Worm (Caenorhabditis elegans) whole organism, young adult: ENCODE data around the gene gln-1.

ENCODE experiments used
- C17E4.6 ChIP-seq: fragments of 200-800 bp; sonication (Bioruptor generic); IDR thresholded peaks from 2 replicates; pipeline ENCODE4 v1.3.6; 2022; ENCODE audit warnings: missing genetic modification reagents, missing genetic modification characterization, missing compliant biosample characterization
- F10E7.11 ChIP-seq: sonication (generic microtip); optimal IDR thresholded peaks from 2 replicates; lab custom pipeline; 2017; ENCODE audit warnings: mild to moderate bottlenecking, missing genetic modification characterization, moderate library complexity, missing compliant biosample characterization
- F23B12.7 ChIP-seq: sonication (generic microtip); optimal IDR thresholded peaks from 2 replicates; lab custom pipeline; 2017; ENCODE audit warnings: missing genetic modification characterization, mild to moderate bottlenecking, missing compliant biosample characterization, antibody characterized with exemption, moderate library complexity; ENCODE audit not compliant: insufficient read depth
- F33H1.4 ChIP-seq: fragments of 200-800 bp; sonication (Bioruptor generic); IDR thresholded peaks from 2 replicates; pipeline ENCODE4 v1.3.6; 2022; ENCODE audit warnings: missing genetic modification reagents, missing genetic modification characterization, missing compliant biosample characterization
- F37B4.10 ChIP-seq: fragments of 200-800 bp; sonication (Bioruptor generic); IDR thresholded peaks from 2 replicates; pipeline ENCODE4 v1.3.6; 2022; ENCODE audit warnings: missing genetic modification characterization, missing compliant biosample characterization
- F39B2.1 ChIP-seq: fragments of 200-800 bp; sonication (Bioruptor generic); IDR thresholded peaks from 2 replicates; pipeline ENCODE4 v1.3.6; 2022; ENCODE audit warnings: missing genetic modification reagents, missing genetic modification characterization, missing compliant biosample characterization
- K11D2.4 ChIP-seq: fragments of 200-800 bp; sonication (Bioruptor generic); IDR thresholded peaks from 2 replicates; pipeline ENCODE4 v1.3.6; 2022; ENCODE audit warnings: missing genetic modification reagents, missing genetic modification characterization, missing compliant biosample characterization
- K12H6.12 ChIP-seq: fragments of 200-800 bp; sonication (Bioruptor generic); optimal IDR thresholded peaks from 2 replicates; lab custom pipeline; 2018; ENCODE audit warnings: mild to moderate bottlenecking, missing genetic modification characterization, missing compliant biosample characterization
- T26A5.8 ChIP-seq: sonication (generic microtip); optimal IDR thresholded peaks from 2 replicates; lab custom pipeline; 2016; ENCODE audit warnings: missing genetic modification characterization, missing compliant biosample characterization
- Y56A3A.18 ChIP-seq: fragments of 200-800 bp; sonication (Bioruptor generic); IDR thresholded peaks from 2 replicates; pipeline ENCODE4 v1.3.6; 2022; ENCODE audit warnings: missing genetic modification reagents, missing genetic modification characterization, missing compliant biosample characterization
- Y79H2A.3 ChIP-seq: fragments of 200-800 bp; sonication (Bioruptor generic); conservative IDR thresholded peaks from 2 replicates; pipeline ENCODE4 v1.3.6; 2022; ENCODE audit warnings: missing genetic modification reagents, missing genetic modification characterization, missing compliant biosample characterization
- Y95B8A.8 ChIP-seq: fragments of 200-800 bp; sonication (Bioruptor generic); IDR thresholded peaks from 2 replicates; pipeline ENCODE4 v1.3.6; 2022; ENCODE audit warnings: missing genetic modification reagents, missing genetic modification characterization, missing compliant biosample characterization
- atf-7 ChIP-seq: sonication (generic microtip); optimal IDR thresholded peaks from 2 replicates; lab custom pipeline; 2017; ENCODE audit warnings: mild to moderate bottlenecking, missing genetic modification characterization, missing compliant biosample characterization
- attf-3 ChIP-seq: fragments of 200-800 bp; sonication (Bioruptor generic); conservative IDR thresholded peaks from 2 replicates; pipeline ENCODE4 v1.3.6; 2022; ENCODE audit warnings: missing genetic modification reagents, missing genetic modification characterization, missing compliant biosample characterization
- attf-5 ChIP-seq: fragments of 200-800 bp; sonication (Bioruptor generic); optimal IDR thresholded peaks from 2 replicates; lab custom pipeline; 2018; ENCODE audit warnings: mild to moderate bottlenecking, missing genetic modification characterization, missing compliant biosample characterization
- ceh-27 ChIP-seq: fragments of 200-800 bp; sonication (Bioruptor generic); optimal IDR thresholded peaks from 2 replicates; lab custom pipeline; 2018; ENCODE audit warnings: mild to moderate bottlenecking, missing genetic modification characterization, moderate library complexity, missing compliant biosample characterization
- chd-7 ChIP-seq: sonication (generic microtip); optimal IDR thresholded peaks from 2 replicates; lab custom pipeline; 2016; ENCODE audit warnings: mild to moderate bottlenecking, missing genetic modification characterization, moderate library complexity, missing compliant biosample characterization
- die-1 ChIP-seq: sonication (generic microtip); optimal IDR thresholded peaks from 2 replicates; lab custom pipeline; 2016; ENCODE audit warnings: missing genotype, mild to moderate bottlenecking, missing genetic modification characterization, missing compliant biosample characterization
- egrh-3 ChIP-seq: fragments of 200-800 bp; sonication (Bioruptor generic); IDR thresholded peaks from 2 replicates; pipeline ENCODE4 v1.3.6; 2022; ENCODE audit warnings: missing genetic modification reagents, missing genetic modification characterization, missing compliant biosample characterization
- hmg-1.2 ChIP-seq: fragments of 200-800 bp; sonication (Bioruptor generic); IDR thresholded peaks from 2 replicates; pipeline ENCODE4 v1.3.6; 2022; ENCODE audit warnings: missing genetic modification reagents, missing genetic modification characterization, missing compliant biosample characterization
- hsf-1 ChIP-seq: fragments of 200-800 bp; sonication (Bioruptor generic); IDR thresholded peaks from 2 replicates; pipeline ENCODE4 v1.3.6; 2022; ENCODE audit warnings: missing genetic modification reagents, missing genetic modification characterization, missing compliant biosample characterization
- lin-40 ChIP-seq: sonication (generic microtip); optimal IDR thresholded peaks from 2 replicates; lab custom pipeline; 2016; ENCODE audit warnings: missing genetic modification characterization, mild to moderate bottlenecking, missing compliant biosample characterization, missing genotype, missing genetic modification reagents
- lin-54 ChIP-seq: fragments of 200-800 bp; sonication (Bioruptor generic); optimal IDR thresholded peaks from 2 replicates; lab custom pipeline; 2018; ENCODE audit warnings: mild to moderate bottlenecking, missing genetic modification characterization, missing compliant biosample characterization
- lsy-27 ChIP-seq: sonication (generic microtip); optimal IDR thresholded peaks from 2 replicates; lab custom pipeline; 2017; ENCODE audit warnings: missing genetic modification characterization, mild to moderate bottlenecking, missing compliant biosample characterization, antibody characterized with exemption, missing genotype, borderline replicate concordance; ENCODE audit not compliant: insufficient read depth
- madf-10 ChIP-seq: sonication (generic microtip); optimal IDR thresholded peaks from 2 replicates; lab custom pipeline; 2016; ENCODE audit warnings: mild to moderate bottlenecking, missing genetic modification characterization, missing compliant biosample characterization
- mcd-1 ChIP-seq: fragments of 200-800 bp; sonication (Bioruptor generic); IDR thresholded peaks from 2 replicates; pipeline ENCODE4 v1.3.6; 2022; ENCODE audit warnings: missing genetic modification reagents, missing genetic modification characterization, missing compliant biosample characterization
- mes-4 ChIP-seq: sonication (generic microtip); optimal IDR thresholded peaks from 2 replicates; lab custom pipeline; 2016; ENCODE audit warnings: missing genotype, missing genetic modification characterization, missing compliant biosample characterization
- mxl-1 ChIP-seq: sonication (generic microtip); optimal IDR thresholded peaks from 2 replicates; lab custom pipeline; 2016; ENCODE audit warnings: missing genetic modification characterization, missing compliant biosample characterization
- nfya-2 ChIP-seq: fragments of 200-800 bp; sonication (Bioruptor generic); IDR thresholded peaks from 2 replicates; pipeline ENCODE4 v1.3.6; 2022; ENCODE audit warnings: missing genetic modification reagents, missing genetic modification characterization, missing compliant biosample characterization
- nfyb-1 ChIP-seq: fragments of 200-800 bp; sonication (Bioruptor generic); IDR thresholded peaks from 2 replicates; pipeline ENCODE4 v1.3.6; 2022; ENCODE audit warnings: missing genetic modification reagents, missing genetic modification characterization, missing compliant biosample characterization
- nhr-80 ChIP-seq: sonication (generic microtip); optimal IDR thresholded peaks from 2 replicates; lab custom pipeline; 2016; ENCODE audit warnings: missing genetic modification characterization, missing compliant biosample characterization
- pha-4 ChIP-seq: fragments of 150-350 bp; sonication (generic microtip); optimal IDR thresholded peaks from 2 replicates; lab custom pipeline; 2014; ENCODE audit warnings: missing biosample characterization, missing genetic modification reagents, missing genetic modification characterization
- rcor-1 ChIP-seq: fragments of 200-800 bp; sonication (Bioruptor generic); IDR thresholded peaks from 2 replicates; pipeline ENCODE4 v1.3.6; 2022; ENCODE audit warnings: missing genetic modification reagents, missing genetic modification characterization, missing compliant biosample characterization
- sea-2 ChIP-seq: fragments of 200-800 bp; sonication (Bioruptor generic); IDR thresholded peaks from 2 replicates; pipeline ENCODE4 v1.3.6; 2022; ENCODE audit warnings: missing genetic modification characterization, missing compliant biosample characterization
- somi-1 ChIP-seq: fragments of 200-800 bp; sonication (Bioruptor generic); optimal IDR thresholded peaks from 2 replicates; lab custom pipeline; 2018; ENCODE audit warnings: mild to moderate bottlenecking, missing genetic modification characterization, missing compliant biosample characterization
- tbp1 ChIP-seq: fragments of 200-800 bp; sonication (Bioruptor generic); optimal IDR thresholded peaks from 2 replicates; lab custom pipeline; 2018; ENCODE audit warnings: mild to moderate bottlenecking, missing genetic modification characterization, missing compliant biosample characterization
- xnd-1 ChIP-seq: sonication (generic microtip); optimal IDR thresholded peaks from 2 replicates; lab custom pipeline; 2016; ENCODE audit warnings: missing genotype, missing genetic modification reagents, missing genetic modification characterization, missing compliant biosample characterization
- zfh-2 ChIP-seq: fragments of 200-800 bp; sonication (Bioruptor generic); conservative IDR thresholded peaks from 2 replicates; pipeline ENCODE4 v1.3.6; 2022; ENCODE audit warnings: missing genetic modification reagents, missing genetic modification characterization, missing compliant biosample characterization
- ztf-28 ChIP-seq: fragments of 200-800 bp; sonication (Bioruptor generic); IDR thresholded peaks from 2 replicates; pipeline ENCODE4 v1.3.6; 2022; ENCODE audit warnings: missing genetic modification reagents, missing genetic modification characterization, missing compliant biosample characterization

The gln-1 gene

DNA sequence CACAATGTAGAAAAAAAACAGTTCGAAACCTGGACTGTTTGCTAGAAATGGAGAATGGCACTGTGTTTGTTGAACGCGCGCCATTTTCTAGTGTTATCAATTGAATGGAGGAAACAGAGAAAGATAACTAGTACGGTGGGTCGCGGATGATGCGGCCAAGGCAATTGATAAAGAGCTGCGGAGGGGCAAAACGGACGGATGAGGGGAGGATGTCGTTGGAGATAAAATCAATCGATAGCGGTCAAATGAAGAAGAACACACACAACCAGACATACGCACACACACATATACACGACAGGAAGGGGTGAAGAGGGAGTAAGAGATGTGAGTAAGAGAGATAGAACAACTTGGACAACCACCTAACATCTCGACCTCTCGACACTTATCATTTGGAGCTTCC lies 8.0 kb upstream of the gln-1 start:
- TF ChIP-seq Y95B8A.8 (GFP tag; lab: Robert Waterston, UW) (no peak), F39B2.1 (GFP tag; lab: Robert Waterston, UW) (no peak), nhr-80 (tag; lab: Kevin White, UChicago) (peak; percentile 43)

DNA sequence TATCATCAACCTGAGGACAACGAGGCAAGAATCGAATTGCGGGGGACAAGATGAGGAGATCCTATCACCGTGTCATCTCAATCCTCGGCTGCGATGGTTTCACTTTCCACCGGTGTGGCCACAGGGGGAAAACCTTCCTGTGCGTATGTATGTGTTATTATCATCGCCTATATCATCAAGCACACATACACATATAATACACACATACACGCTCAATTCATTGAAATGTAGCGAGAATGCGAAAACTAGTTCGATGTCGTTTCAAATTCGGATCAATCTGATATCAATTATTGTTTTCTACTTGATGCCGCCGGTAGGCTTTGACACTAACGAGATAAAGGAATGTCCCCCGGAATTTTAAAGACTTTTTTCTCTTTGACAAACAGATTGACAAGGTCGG lies 7.2 kb upstream of the gln-1 start:
- TF ChIP-seq mxl-1 = no peak
- no peak for TF ChIP-seq nfya-2
- TF ChIP-seq die-1 (tag; lab: Kevin White, UChicago) = no peak
- no peak for TF ChIP-seq C17E4.6 (GFP tag; lab: Robert Waterston, UW)

DNA sequence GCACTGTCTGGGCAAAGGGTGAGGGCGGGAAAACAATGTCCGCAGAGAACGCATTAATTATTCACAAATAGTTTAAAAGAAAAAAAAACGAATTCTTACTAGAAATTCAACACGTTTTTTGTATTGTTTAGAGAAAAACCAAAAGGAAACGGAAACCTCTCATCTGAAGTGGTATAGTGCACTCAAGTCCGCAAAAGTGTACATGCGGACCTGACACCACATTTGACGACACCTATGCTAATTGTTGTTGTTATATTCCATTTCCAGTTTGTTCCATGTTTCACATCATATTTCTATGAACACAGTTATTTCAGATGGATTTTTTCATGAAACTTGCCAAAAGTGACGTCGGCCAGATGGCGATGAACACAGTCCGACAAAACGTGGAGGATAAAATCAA lies 5.3 kb upstream of the gln-1 start, which contains the start of gene C45B2.6:
TSS of gene C45B2.6 (plus strand) at position 136 of the 400 bp plus-strand sequence.
- no peak for TF ChIP-seq lin-40 (tag; lab: Kevin White, UChicago)
- TF ChIP-seq Y56A3A.18 (GFP tag; lab: Robert Waterston, UW) = no peak
- no peak for TF ChIP-seq somi-1 (GFP tag; lab: Kevin White, UChicago)
- TF ChIP-seq attf-3 (GFP tag; lab: Robert Waterston, UW) = no peak
- TF ChIP-seq ceh-27 (GFP tag; lab: Kevin White, UChicago) = peak; percentile 28
- 0 out of 2 replicates have a peak, but pooled peaks have one; percentile 9 for TF ChIP-seq hmg-1.2
- no peak for TF ChIP-seq ztf-28 (GFP tag; lab: Robert Waterston, UW)
- TF ChIP-seq lin-54 (GFP tag; lab: Kevin White, UChicago) = no peak
- TF ChIP-seq egrh-3 (GFP tag; lab: Robert Waterston, UW) = no peak
- no peak for TF ChIP-seq tbp1

DNA sequence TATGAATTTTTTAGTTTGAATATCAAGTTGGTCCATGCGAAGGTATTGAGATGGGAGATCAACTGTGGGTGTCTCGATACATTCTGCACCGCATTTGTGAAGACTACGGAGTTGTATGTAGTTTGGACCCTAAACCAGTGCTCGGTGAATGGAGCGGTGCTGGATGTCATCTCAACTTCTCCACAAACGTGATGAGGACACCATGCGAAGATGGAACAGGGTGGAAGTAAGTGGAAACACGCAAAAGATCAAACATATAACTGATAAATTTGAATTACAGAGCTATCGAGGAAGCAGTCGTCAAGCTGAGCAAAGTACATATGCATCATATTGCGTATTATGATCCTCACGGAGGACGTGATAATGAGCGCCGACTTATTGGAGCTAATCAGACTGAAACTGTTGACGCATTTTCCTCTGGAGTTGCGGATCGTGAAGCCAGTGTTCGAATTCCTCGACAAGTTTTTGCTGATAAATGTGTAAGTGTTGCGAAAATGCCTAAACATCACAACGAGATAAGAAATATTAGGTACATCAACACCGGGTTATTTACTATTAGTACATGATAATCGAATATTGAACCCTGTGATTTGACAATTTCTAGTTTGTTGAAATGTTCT lies 1.2 kb downstream of the gln-1 start:
- TF ChIP-seq K12H6.12 (tag; lab: Kevin White, UChicago) (no peak), rcor-1 (GFP tag; lab: Robert Waterston, UW) (no peak), madf-10 (peak; percentile 7), nhr-80 (tag; lab: Kevin White, UChicago) (peak; percentile 82), atf-7 (tag; lab: Kevin White, UChicago) (no peak)

DNA sequence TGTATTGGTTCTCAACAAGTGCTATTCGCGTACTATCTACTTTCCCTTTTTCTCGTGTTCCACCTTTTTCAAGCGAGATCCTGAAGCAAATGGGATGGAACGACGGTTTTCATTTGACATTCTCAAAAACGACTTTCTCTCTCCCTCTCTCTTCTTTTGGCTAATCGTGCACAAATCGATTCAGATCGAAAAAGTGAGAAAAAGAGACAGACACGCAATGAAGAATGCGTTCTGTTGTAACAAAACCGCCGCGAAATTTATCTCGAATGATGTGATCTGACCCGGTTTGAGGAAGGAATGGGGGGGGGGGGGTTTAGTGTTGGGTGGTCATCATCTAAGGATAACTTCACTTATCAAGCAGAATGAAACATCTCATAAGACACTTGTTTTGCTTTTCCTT lies 6.3 kb downstream of the gln-1 start:
- no peak for TF ChIP-seq F37B4.10 (GFP tag; lab: Robert Waterston, UW)
- TF ChIP-seq Y79H2A.3 (GFP tag; lab: Robert Waterston, UW) = no peak
- TF ChIP-seq mes-4 (tag; lab: Kevin White, UChicago) = no peak
- no peak for TF ChIP-seq F10E7.11
- TF ChIP-seq T26A5.8 (tag; lab: Kevin White, UChicago) = no peak
- TF ChIP-seq F33H1.4 (GFP tag; lab: Robert Waterston, UW) = no peak
- TF ChIP-seq sea-2 (GFP tag; lab: Robert Waterston, UW) = no peak
- no peak for TF ChIP-seq die-1 (tag; lab: Kevin White, UChicago)
- TF ChIP-seq chd-7 (tag; lab: Kevin White, UChicago) = no peak
- TF ChIP-seq, all 124 proteins: peak for 0

DNA sequence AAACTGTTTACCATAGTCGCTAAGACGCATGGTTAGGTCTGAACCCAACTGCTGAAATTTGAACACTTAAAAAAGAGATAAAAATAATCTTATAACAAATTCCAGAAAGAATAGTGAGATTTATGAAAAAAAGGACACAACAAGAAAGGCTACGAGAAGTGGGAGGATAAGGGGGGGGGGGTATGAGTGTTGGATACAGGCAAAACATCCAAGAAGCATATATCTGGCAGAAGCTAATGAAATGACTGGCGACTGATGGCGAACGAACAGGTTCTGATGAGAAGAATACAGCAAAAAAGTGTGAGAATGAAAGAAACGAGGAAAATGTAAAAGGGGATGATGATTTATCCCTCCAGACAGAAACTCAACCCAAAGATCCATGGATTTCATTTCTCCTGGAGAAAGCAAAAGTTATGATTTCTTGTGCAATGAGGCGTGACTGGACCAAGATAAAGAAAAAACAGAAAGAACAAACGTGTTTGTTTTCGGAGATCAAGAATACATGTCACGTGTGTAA lies 7.9 kb downstream of the gln-1 start, which contains the start of gene ptr-4:
TSS of gene ptr-4 (minus strand) at position 51 of the 517 bp plus-strand sequence.
- TF ChIP-seq T26A5.8 (tag; lab: Kevin White, UChicago) (no peak), K11D2.4 (GFP tag; lab: Robert Waterston, UW) (no peak), hsf-1 (GFP tag; lab: Robert Waterston, UW) (no peak), pha-4 (tag; lab: Kevin White, UChicago) (no peak), attf-3 (GFP tag; lab: Robert Waterston, UW) (no peak), F23B12.7 (tag; lab: Kevin White, UChicago) (no peak), F10E7.11 (no peak), Y95B8A.8 (GFP tag; lab: Robert Waterston, UW) (no peak), nfyb-1 (GFP tag; lab: Robert Waterston, UW) (no peak), zfh-2 (GFP tag; lab: Robert Waterston, UW) (no peak), Y56A3A.18 (GFP tag; lab: Robert Waterston, UW) (no peak), mcd-1 (no peak), attf-5 (no peak), xnd-1 (tag; lab: Kevin White, UChicago) (no peak), lsy-27 (tag; lab: Kevin White, UChicago) (no peak)
